Worm (Caenorhabditis elegans) whole organism, young adult: Measurements from ENCODE around the gene fbxa-158.

Experiments
- aptf-2 ChIP-seq: fragments of 200-800 bp; sonication (Bioruptor generic); conservative IDR thresholded peaks from 2 replicates; pipeline ENCODE4 v1.3.6; 2022; ENCODE audit warnings: missing genetic modification reagents, missing genetic modification characterization, missing compliant biosample characterization
- egrh-3 ChIP-seq: fragments of 200-800 bp; sonication (Bioruptor generic); IDR thresholded peaks from 2 replicates; pipeline ENCODE4 v1.3.6; 2022; ENCODE audit warnings: missing genetic modification reagents, missing genetic modification characterization, missing compliant biosample characterization
- snpc-4 ChIP-seq, 5 experiments: fragments of 150-350 bp in 1 of 5; sonication (generic microtip) in 4 of 5; optimal IDR thresholded peaks; 2 replicates each; lab custom pipeline; 2014 to 2018; ENCODE audit warnings: missing genetic modification characterization in 5 of 5, missing biosample characterization in 3 of 5, antibody characterized with exemption in 2 of 5, mild to moderate bottlenecking in 2 of 5, missing compliant biosample characterization in 2 of 5, missing genotype in 2 of 5, moderate library complexity in 2 of 5, missing genetic modification reagents in 1 of 5
- xnd-1 ChIP-seq: sonication (generic microtip); optimal IDR thresholded peaks from 2 replicates; lab custom pipeline; 2016; ENCODE audit warnings: missing genotype, missing genetic modification reagents, missing genetic modification characterization, missing compliant biosample characterization
- ztf-26 ChIP-seq: sonication (generic microtip); optimal IDR thresholded peaks from 2 replicates; lab custom pipeline; 2017; ENCODE audit warnings: missing genetic modification characterization, missing compliant biosample characterization

DNA sequence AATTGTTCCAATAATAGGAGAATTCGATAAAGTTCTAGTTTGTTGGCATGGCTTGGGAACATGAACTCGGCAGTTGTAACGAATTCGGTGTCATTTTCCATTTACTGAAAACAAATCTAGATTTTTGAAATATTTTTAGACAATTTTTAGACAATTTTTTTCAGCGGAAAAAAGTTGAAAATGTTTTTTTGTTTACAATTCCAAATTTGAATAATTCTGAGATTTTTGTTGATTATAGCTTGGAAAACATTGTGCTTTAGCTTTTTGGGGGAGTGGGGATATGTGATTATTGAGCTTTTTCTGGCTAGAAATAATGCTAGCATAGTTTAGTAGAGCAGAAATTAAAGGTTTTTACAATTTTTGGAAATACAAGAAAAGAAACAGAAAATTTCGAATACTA, 47.8 kb upstream of the fbxa-158 start, which contains the start of gene srw-97:
- no peak for TF ChIP-seq ztf-26 (tag; lab: Kevin White, UChicago)
- no peak for TF ChIP-seq xnd-1 (tag; lab: Kevin White, UChicago)
- no peak for TF ChIP-seq egrh-3 (GFP tag; lab: Robert Waterston, UW)
- no peak for TF ChIP-seq aptf-2 (GFP tag; lab: Robert Waterston, UW)
- no peak for TF ChIP-seq snpc-4 (GFP tag; optimal IDR thresholded peaks at IDR 0.05; lab: Kevin White, UChicago)
- TF ChIP-seq snpc-4 (tag; optimal IDR thresholded peaks at IDR 0.05; lab: Kevin White, UChicago): no peak
